Fruit fly (Drosophila melanogaster) whole organism, wandering third instar larva: ENCODE data around the gene mbo.

Experiments
- CrebA ChIP-seq: fragments of 200-800 bp; sonication (Bioruptor generic); optimal IDR thresholded peaks from 2 replicates; lab custom pipeline; 2016; ENCODE audit warnings: missing biosample characterization, mild to moderate bottlenecking, missing genetic modification characterization, borderline replicate concordance
- Sp1 ChIP-seq: fragments of 200-800 bp; sonication (Bioruptor generic); optimal IDR thresholded peaks from 3 replicates; lab custom pipeline; 2019; ENCODE audit warnings: missing biosample characterization, mild to moderate bottlenecking, missing genetic modification characterization, moderate library complexity
- h ChIP-seq: fragments of 200-800 bp; sonication (Bioruptor generic); optimal IDR thresholded peaks from 3 replicates; lab custom pipeline; 2016; ENCODE audit warnings: missing biosample characterization, mild to moderate bottlenecking, missing genetic modification characterization
- pan ChIP-seq: fragments of >200 bp; optimal IDR thresholded peaks from 2 replicates; lab custom pipeline; 2017
- tai ChIP-seq: sonication (Bioruptor generic); optimal IDR thresholded peaks from 2 replicates; lab custom pipeline; 2016; ENCODE audit warnings: missing biosample characterization, missing genetic modification characterization
- usp ChIP-seq: fragments of >200 bp; optimal IDR thresholded peaks from 2 replicates; lab custom pipeline; 2017; ENCODE audit warnings: missing biosample characterization, missing genetic modification characterization
- woc ChIP-seq: sonication (Bioruptor generic); optimal IDR thresholded peaks from 2 replicates; lab custom pipeline; 2016; ENCODE audit warnings: missing biosample characterization, mild to moderate bottlenecking, missing genetic modification characterization

DNA sequence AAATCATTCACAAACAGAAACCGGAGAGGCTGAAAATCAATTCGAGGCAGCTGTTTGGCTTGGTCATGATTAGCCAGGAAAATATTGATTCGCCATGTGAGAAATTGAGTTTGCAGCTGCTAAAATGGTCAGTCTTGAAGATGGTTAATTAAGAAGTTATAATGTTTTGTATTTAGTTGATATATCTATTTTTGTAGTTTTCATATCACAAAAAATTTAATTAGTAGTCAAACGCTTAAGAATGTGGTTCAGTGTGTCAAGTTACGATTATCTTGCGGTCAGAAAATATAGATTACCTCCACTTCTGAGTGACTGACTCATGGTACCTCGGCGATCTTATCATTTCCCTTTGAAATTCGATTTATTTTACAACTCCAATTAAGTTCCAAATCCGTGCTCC is 31.9 kb downstream of the mbo start:
- no peak for TF ChIP-seq Sp1 (GFP tag; lab: Kevin White, UChicago)
- no peak for TF ChIP-seq h (GFP tag; lab: Kevin White, UChicago)
- no peak for TF ChIP-seq pan (lab: Kevin White, UChicago)
- TF ChIP-seq tai (GFP tag; lab: Kevin White, UChicago) = no peak
- no peak for TF ChIP-seq CrebA (GFP tag; lab: Kevin White, UChicago)
- TF ChIP-seq usp = no peak
- no peak for TF ChIP-seq woc (GFP tag; lab: Kevin White, UChicago)
